ENCODE assay signal across 1 fruit fly cellular context in genomic region chr3R:27706581-27707181, dm6.
A peak's percentile ranks its signal among the peaks of the same experiment; 100 is the strongest.
TF ChIP-seq lines count a peak whose summit lies in the region.

Gene CROT (minus strand): TSS chr3R:27706751.
Gene CG12877 (plus strand): TSS chr3R:27707100.

TF ChIP-seq in whole organism, embryonic, 481 proteins besides CTCF, POLR2A, EP300 and RAD21 (continued from another document and continues in another):
- no peak for TF ChIP-seq CG42726 (GFP tag; IDR thresholded peaks at IDR 0.05; lab: Robert Waterston, UW; ENCODE audit: partially characterized antibody)
- TF ChIP-seq Myb (GFP tag; optimal IDR thresholded peaks at IDR 0.05; lab: Kevin White, UChicago), result peak; percentile 28
- TF ChIP-seq YL-1 (GFP tag; optimal IDR thresholded peaks at IDR 0.05; lab: Kevin White, UChicago), result peak; percentile 75
- TF ChIP-seq CG4424 (GFP tag; optimal IDR thresholded peaks at IDR 0.05; lab: Kevin White, UChicago), result peak; percentile 73
- no peak for TF ChIP-seq chinmo (GFP tag; IDR thresholded peaks at IDR 0.05; lab: Robert Waterston, UW; ENCODE audit: partially characterized antibody)
- no peak for TF ChIP-seq C15 (GFP tag; IDR thresholded peaks at IDR 0.05; lab: Robert Waterston, UW)
- peak; percentile 16 to 51 for TF ChIP-seq chif (GFP tag; optimal IDR thresholded peaks at IDR 0.05; lab: Kevin White, UChicago)
- TF ChIP-seq CG7928 (GFP tag; optimal IDR thresholded peaks at IDR 0.05; lab: Kevin White, UChicago), result peak; percentile 16
- TF ChIP-seq gt (GFP tag; IDR thresholded peaks at IDR 0.05; lab: Robert Waterston, UW), result no peak
- peak; percentile 55 for TF ChIP-seq ara (GFP tag; IDR thresholded peaks at IDR 0.05; lab: Robert Waterston, UW)
- no peak for TF ChIP-seq pros (GFP tag; optimal IDR thresholded peaks at IDR 0.05; lab: Kevin White, UChicago)
- TF ChIP-seq CG8281 (tag; optimal IDR thresholded peaks at IDR 0.05; lab: Kevin White, UChicago), result peak; percentile 5
- no peak for TF ChIP-seq Dfd (GFP tag; optimal IDR thresholded peaks at IDR 0.05; lab: Kevin White, UChicago)
- peak; percentile 86 for TF ChIP-seq MBD-R2 (GFP tag; IDR thresholded peaks at IDR 0.05; lab: Robert Waterston, UW)
- peak; percentile 26 for TF ChIP-seq Sin3A (optimal IDR thresholded peaks at IDR 0.05; lab: Kevin White, UChicago)
- TF ChIP-seq CG17361 (GFP tag; IDR thresholded peaks at IDR 0.05; lab: Robert Waterston, UW), result peak; percentile 92
- TF ChIP-seq nmo (GFP tag; optimal IDR thresholded peaks at IDR 0.05; lab: Kevin White, UChicago), result peak; percentile 91
- 0 out of 2 replicates have a peak, but pooled peaks have one; percentile 44 for TF ChIP-seq rib (GFP tag; IDR thresholded peaks at IDR 0.05; lab: Robert Waterston, UW)
- peak; percentile 46 for TF ChIP-seq D19B (GFP tag; optimal IDR thresholded peaks at IDR 0.05; lab: Kevin White, UChicago)
- TF ChIP-seq CG11696 (GFP tag; IDR thresholded peaks at IDR 0.05; lab: Robert Waterston, UW), result no peak
- 0 out of 2 replicates have a peak, but pooled peaks have one; percentile 24 for TF ChIP-seq CG32767 (GFP tag; IDR thresholded peaks at IDR 0.05; lab: Robert Waterston, UW)
- TF ChIP-seq Drgx (GFP tag; IDR thresholded peaks at IDR 0.05; lab: Robert Waterston, UW), result no peak
- peak; percentile 50 for TF ChIP-seq schlank (tag; optimal IDR thresholded peaks at IDR 0.05; lab: Kevin White, UChicago)
- no peak for TF ChIP-seq salm (tag; optimal IDR thresholded peaks at IDR 0.05; lab: Kevin White, UChicago)
- TF ChIP-seq CG5953 (GFP tag; IDR thresholded peaks at IDR 0.05; lab: Robert Waterston, UW), result peak; percentile 44
- TF ChIP-seq CG2120 (GFP tag; optimal IDR thresholded peaks at IDR 0.05; lab: Kevin White, UChicago), result peak; percentile 74
- TF ChIP-seq lmd (GFP tag; IDR thresholded peaks at IDR 0.05; lab: Robert Waterston, UW), result peak; percentile 85
- no peak for TF ChIP-seq bowl (GFP tag; IDR thresholded peaks at IDR 0.05; lab: Robert Waterston, UW)
- no peak for TF ChIP-seq emc (GFP tag; optimal IDR thresholded peaks at IDR 0.05; lab: Kevin White, UChicago)
- peak; percentile 78 for TF ChIP-seq unpg (GFP tag; optimal IDR thresholded peaks at IDR 0.05; lab: Kevin White, UChicago)
- TF ChIP-seq B-H1 (GFP tag; IDR thresholded peaks at IDR 0.05; lab: Robert Waterston, UW), result peak; percentile 28; the same call in 1 of the 3 replicates
- TF ChIP-seq Fer1 (GFP tag; optimal IDR thresholded peaks at IDR 0.05; lab: Kevin White, UChicago), result peak; percentile 62
- peak; percentile 78; the same call in 1 of the 2 replicates for TF ChIP-seq Rfx (GFP tag; IDR thresholded peaks at IDR 0.05; lab: Robert Waterston, UW)
- no peak for TF ChIP-seq fru (optimal IDR thresholded peaks at IDR 0.05; lab: Kevin White, UChicago)
- TF ChIP-seq CG9609 (GFP tag; optimal IDR thresholded peaks at IDR 0.05; lab: Kevin White, UChicago), result no peak
- TF ChIP-seq tup (GFP tag; optimal IDR thresholded peaks at IDR 0.05; lab: Kevin White, UChicago), result peak; percentile 80
- peak; percentile 4 for TF ChIP-seq Ets97D (GFP tag; optimal IDR thresholded peaks at IDR 0.05; lab: Kevin White, UChicago)
- peak; percentile 60 for TF ChIP-seq Six4 (GFP tag; optimal IDR thresholded peaks at IDR 0.05; lab: Kevin White, UChicago)
- TF ChIP-seq bigmax (GFP tag; optimal IDR thresholded peaks at IDR 0.05; lab: Kevin White, UChicago), result peak; percentile 92
- TF ChIP-seq Max (GFP tag; optimal IDR thresholded peaks at IDR 0.05; lab: Kevin White, UChicago), result peak; percentile 83
- peak; percentile 65 for TF ChIP-seq scrt (GFP tag; optimal IDR thresholded peaks at IDR 0.05; lab: Kevin White, UChicago)
- 0 out of 3 replicates have a peak, but pooled peaks have one; percentile 24 for TF ChIP-seq CG6175 (GFP tag; IDR thresholded peaks at IDR 0.05; lab: Robert Waterston, UW)
- TF ChIP-seq Bgb (GFP tag; IDR thresholded peaks at IDR 0.05; lab: Robert Waterston, UW; ENCODE audit: partially characterized antibody), result no peak
- TF ChIP-seq Ravus (GFP tag; IDR thresholded peaks at IDR 0.05; lab: Robert Waterston, UW), result peak; percentile 17
- peak; percentile 58 for TF ChIP-seq CG34376 (GFP tag; optimal IDR thresholded peaks at IDR 0.05; lab: Kevin White, UChicago)
- peak; percentile 75 for TF ChIP-seq CG3281 (GFP tag; optimal IDR thresholded peaks at IDR 0.05; lab: Kevin White, UChicago)
- peak; percentile 69 for TF ChIP-seq ATbp (GFP tag; optimal IDR thresholded peaks at IDR 0.05; lab: Kevin White, UChicago)
- TF ChIP-seq CG8290 (GFP tag; optimal IDR thresholded peaks at IDR 0.05; lab: Kevin White, UChicago), result no peak
- TF ChIP-seq CG8290 (tag; optimal IDR thresholded peaks at IDR 0.05; lab: Kevin White, UChicago), result peak; percentile 18 to 61
- no peak for TF ChIP-seq HLH4C (GFP tag; IDR thresholded peaks at IDR 0.05; lab: Robert Waterston, UW; ENCODE audit: partially characterized antibody)
- peak; percentile 86 for TF ChIP-seq CG3847 (GFP tag; IDR thresholded peaks at IDR 0.05; lab: Robert Waterston, UW)
- TF ChIP-seq Hmx (GFP tag; optimal IDR thresholded peaks at IDR 0.05; lab: Kevin White, UChicago), result no peak
- peak; percentile 41 to 87 for TF ChIP-seq dpn (GFP tag; optimal IDR thresholded peaks at IDR 0.05; lab: Kevin White, UChicago)
- no peak for TF ChIP-seq Kr (GFP tag; optimal IDR thresholded peaks at IDR 0.05; lab: Kevin White, UChicago)
- peak; percentile 74 for TF ChIP-seq CG10321 (GFP tag; IDR thresholded peaks at IDR 0.05; lab: Robert Waterston, UW)
- peak; percentile 80 for TF ChIP-seq CG31441 (GFP tag; IDR thresholded peaks at IDR 0.05; lab: Robert Waterston, UW)
- peak; percentile 72 for TF ChIP-seq CG15601 (tag; optimal IDR thresholded peaks at IDR 0.05; lab: Kevin White, UChicago)
- TF ChIP-seq unc-4 (GFP tag; IDR thresholded peaks at IDR 0.05; lab: Robert Waterston, UW; ENCODE audit: partially characterized antibody), result peak; percentile 31; the same call in 1 of the 2 replicates
- no peak for TF ChIP-seq NK7.1 (GFP tag; optimal IDR thresholded peaks at IDR 0.05; lab: Kevin White, UChicago)
- TF ChIP-seq CG6791 (GFP tag; IDR thresholded peaks at IDR 0.05; lab: Robert Waterston, UW; ENCODE audit: partially characterized antibody), result no peak
- TF ChIP-seq CG12155 (GFP tag; optimal IDR thresholded peaks at IDR 0.05; lab: Kevin White, UChicago), result peak; percentile 85
- peak; percentile 87 for TF ChIP-seq CG8924 (tag; optimal IDR thresholded peaks at IDR 0.05; lab: Kevin White, UChicago)
- TF ChIP-seq CG17385 (GFP tag; optimal IDR thresholded peaks at IDR 0.05; lab: Kevin White, UChicago), result peak; percentile 65
- peak; percentile 29 for TF ChIP-seq CG2875 (GFP tag; optimal IDR thresholded peaks at IDR 0.05; lab: Kevin White, UChicago)
- peak; percentile 77 for TF ChIP-seq esg (GFP tag; conservative IDR thresholded peaks at IDR 0.05; lab: Robert Waterston, UW)
- no peak for TF ChIP-seq CG2129 (GFP tag; IDR thresholded peaks at IDR 0.05; lab: Robert Waterston, UW; ENCODE audit: partially characterized antibody)
- peak; percentile 84 for TF ChIP-seq CG32532 (GFP tag; IDR thresholded peaks at IDR 0.05; lab: Robert Waterston, UW)
- TF ChIP-seq hth (optimal IDR thresholded peaks at IDR 0.05; lab: Kevin White, UChicago), result no peak
- TF ChIP-seq corto (GFP tag; optimal IDR thresholded peaks at IDR 0.05; lab: Kevin White, UChicago), result peak; percentile 4
- TF ChIP-seq CG12236 (GFP tag; optimal IDR thresholded peaks at IDR 0.05; lab: Kevin White, UChicago), result no peak
- TF ChIP-seq en (GFP tag; optimal IDR thresholded peaks at IDR 0.05; lab: Kevin White, UChicago), result no peak
- no peak for TF ChIP-seq eve (GFP tag; optimal IDR thresholded peaks at IDR 0.05; lab: Kevin White, UChicago)
- no peak for TF ChIP-seq sna (GFP tag; IDR thresholded peaks at IDR 0.05; lab: Robert Waterston, UW; ENCODE audit: partially characterized antibody)
- TF ChIP-seq CG12744 (GFP tag; optimal IDR thresholded peaks at IDR 0.05; lab: Kevin White, UChicago), result no peak
- no peak for TF ChIP-seq hb (GFP tag; IDR thresholded peaks at IDR 0.05; lab: Robert Waterston, UW; ENCODE audit: partially characterized antibody)
- no peak for TF ChIP-seq ac (GFP tag; optimal IDR thresholded peaks at IDR 0.05; lab: Kevin White, UChicago)
- peak; percentile 24 for TF ChIP-seq run (tag; optimal IDR thresholded peaks at IDR 0.05; lab: Kevin White, UChicago)
- TF ChIP-seq Dref (GFP tag; IDR thresholded peaks at IDR 0.05; lab: Robert Waterston, UW), result peak; percentile 15; the same call in 1 of the 2 replicates
- peak; percentile 14 for TF ChIP-seq CG15073 (GFP tag; optimal IDR thresholded peaks at IDR 0.05; lab: Kevin White, UChicago)
- TF ChIP-seq CG2116 (GFP tag; optimal IDR thresholded peaks at IDR 0.05; lab: Kevin White, UChicago), result peak; percentile 90
- peak; percentile 56 for TF ChIP-seq Dip3 (GFP tag; optimal IDR thresholded peaks at IDR 0.05; lab: Kevin White, UChicago)
- TF ChIP-seq Xbp1 (GFP tag; optimal IDR thresholded peaks at IDR 0.05; lab: Kevin White, UChicago), result peak; percentile 86
- TF ChIP-seq Oaz (GFP tag; IDR thresholded peaks at IDR 0.05; lab: Robert Waterston, UW), result peak; percentile 68; the same call in 1 of the 2 replicates
- TF ChIP-seq CG11504 (tag; optimal IDR thresholded peaks at IDR 0.05; lab: Kevin White, UChicago), result peak; percentile 83
- peak; percentile 77 for TF ChIP-seq CG18619 (GFP tag; optimal IDR thresholded peaks at IDR 0.05; lab: Kevin White, UChicago)
- peak; percentile 87 for TF ChIP-seq CG9817 (tag; optimal IDR thresholded peaks at IDR 0.05; lab: Kevin White, UChicago)
- no peak for TF ChIP-seq Hand (GFP tag; optimal IDR thresholded peaks at IDR 0.05; lab: Kevin White, UChicago)
- TF ChIP-seq gce (GFP tag; IDR thresholded peaks at IDR 0.05; lab: Robert Waterston, UW), result peak; percentile 33; the same call in 1 of the 3 replicates
- TF ChIP-seq Ptx1 (GFP tag; IDR thresholded peaks at IDR 0.05; lab: Robert Waterston, UW), result peak; percentile 88
- TF ChIP-seq Jarid2 (GFP tag; optimal IDR thresholded peaks at IDR 0.05; lab: Kevin White, UChicago), result peak; percentile 8
- peak; percentile 88 for TF ChIP-seq row (GFP tag; IDR thresholded peaks at IDR 0.05; lab: Robert Waterston, UW)
- TF ChIP-seq toy (GFP tag; IDR thresholded peaks at IDR 0.05; lab: Robert Waterston, UW), result no peak
- peak; percentile 72 for TF ChIP-seq sisA (GFP tag; IDR thresholded peaks at IDR 0.05; lab: Robert Waterston, UW)
- no peak for TF ChIP-seq CG43689 (GFP tag; IDR thresholded peaks at IDR 0.05; lab: Robert Waterston, UW)
- peak; percentile 31 for TF ChIP-seq CG17802 (tag; optimal IDR thresholded peaks at IDR 0.05; lab: Kevin White, UChicago)
- peak; percentile 18 for TF ChIP-seq CG34422 (GFP tag; IDR thresholded peaks at IDR 0.05; lab: Robert Waterston, UW)
- TF ChIP-seq NC2α (GFP tag; optimal IDR thresholded peaks at IDR 0.05; lab: Kevin White, UChicago), result no peak
- peak; percentile 36; the same call in 1 of the 2 replicates for TF ChIP-seq CG14667 (GFP tag; IDR thresholded peaks at IDR 0.05; lab: Robert Waterston, UW)
- TF ChIP-seq CG4854 (GFP tag; optimal IDR thresholded peaks at IDR 0.05; lab: Kevin White, UChicago), result peak; percentile 16
- peak; percentile 76 for TF ChIP-seq CG18011 (GFP tag; optimal IDR thresholded peaks at IDR 0.05; lab: Kevin White, UChicago)
- TF ChIP-seq CG6813 (GFP tag; optimal IDR thresholded peaks at IDR 0.05; lab: Kevin White, UChicago), result peak; percentile 13
- peak; percentile 49 for TF ChIP-seq CG1832 (GFP tag; optimal IDR thresholded peaks at IDR 0.05; lab: Kevin White, UChicago)
- TF ChIP-seq CG13123 (GFP tag; optimal IDR thresholded peaks at IDR 0.05; lab: Kevin White, UChicago), result peak; percentile 57
- peak; percentile 42; the same call in 2 of the 3 replicates for TF ChIP-seq croc (GFP tag; conservative IDR thresholded peaks at IDR 0.05; lab: Robert Waterston, UW)
- TF ChIP-seq CG13894 (tag; optimal IDR thresholded peaks at IDR 0.05; lab: Kevin White, UChicago), result peak; percentile 36
- TF ChIP-seq CG11085 (GFP tag; IDR thresholded peaks at IDR 0.05; lab: Robert Waterston, UW), result peak; percentile 48; the same call in 1 of the 2 replicates
- TF ChIP-seq BtbVII (GFP tag; optimal IDR thresholded peaks at IDR 0.05; lab: Kevin White, UChicago), result peak; percentile 48
- peak; percentile 78 for TF ChIP-seq CG1602 (GFP tag; optimal IDR thresholded peaks at IDR 0.05; lab: Kevin White, UChicago)
- TF ChIP-seq Fer2 (tag; optimal IDR thresholded peaks at IDR 0.05; lab: Kevin White, UChicago), result peak; percentile 49
- peak; percentile 57 for TF ChIP-seq CG1529 (GFP tag; optimal IDR thresholded peaks at IDR 0.05; lab: Kevin White, UChicago)
- TF ChIP-seq CG3995 (GFP tag; optimal IDR thresholded peaks at IDR 0.05; lab: Kevin White, UChicago), result peak; percentile 92
- peak; percentile 79 for TF ChIP-seq trem (tag; optimal IDR thresholded peaks at IDR 0.05; lab: Kevin White, UChicago)
- peak; percentile 83 for TF ChIP-seq CG15696 (tag; optimal IDR thresholded peaks at IDR 0.05; lab: Kevin White, UChicago)
- TF ChIP-seq CG10543 (GFP tag; optimal IDR thresholded peaks at IDR 0.05; lab: Kevin White, UChicago), result peak; percentile 84
- TF ChIP-seq HmgZ (tag; optimal IDR thresholded peaks at IDR 0.05; lab: Kevin White, UChicago), result peak; percentile 63
- TF ChIP-seq Stat92E (GFP tag; optimal IDR thresholded peaks at IDR 0.05; lab: Kevin White, UChicago), result no peak
- TF ChIP-seq H15 (GFP tag; IDR thresholded peaks at IDR 0.05; lab: Robert Waterston, UW), result peak; percentile 63; the same call in 2 of the 3 replicates
- no peak for TF ChIP-seq CG9876 (GFP tag; optimal IDR thresholded peaks at IDR 0.05; lab: Kevin White, UChicago)
- TF ChIP-seq zf30C (GFP tag; optimal IDR thresholded peaks at IDR 0.05; lab: Kevin White, UChicago), result no peak
- TF ChIP-seq CG10462 (GFP tag; optimal IDR thresholded peaks at IDR 0.05; lab: Kevin White, UChicago), result peak; percentile 98
- no peak for TF ChIP-seq da (GFP tag; optimal IDR thresholded peaks at IDR 0.05; lab: Kevin White, UChicago)
- TF ChIP-seq lola (GFP tag; optimal IDR thresholded peaks at IDR 0.05; lab: Kevin White, UChicago), result peak in 1 of 3 experiments; percentile 88
- TF ChIP-seq Tbp (GFP tag; optimal IDR thresholded peaks at IDR 0.05; lab: Kevin White, UChicago), result no peak
- TF ChIP-seq CG4328 (GFP tag; optimal IDR thresholded peaks at IDR 0.05; lab: Kevin White, UChicago), result peak; percentile 54
- peak; percentile 7 for TF ChIP-seq Atf-2 (GFP tag; optimal IDR thresholded peaks at IDR 0.05; lab: Kevin White, UChicago)
- TF ChIP-seq pum (GFP tag; optimal IDR thresholded peaks at IDR 0.05; lab: Kevin White, UChicago), result peak; percentile 18
- no peak for TF ChIP-seq MESR4 (GFP tag; optimal IDR thresholded peaks at IDR 0.05; lab: Kevin White, UChicago)
- peak; percentile 73 to 81 for TF ChIP-seq Hr51 (GFP tag; optimal IDR thresholded peaks at IDR 0.05; lab: Kevin White, UChicago)
- TF ChIP-seq Doc3 (GFP tag; IDR thresholded peaks at IDR 0.05; lab: Robert Waterston, UW; ENCODE audit: partially characterized antibody), result 0 out of 3 replicates have a peak, but pooled peaks have one; percentile 25
